Worm (Caenorhabditis elegans) whole organism, L4/young adult: ENCODE results near the gene F14H12.17.

Source experiments
- W03F9.2 ChIP-seq: fragments of 150-350 bp; optimal IDR thresholded peaks from 2 replicates; lab custom pipeline; 2014; ENCODE audit warnings: missing biosample characterization, missing genetic modification characterization
- dao-5 ChIP-seq: sonication (generic microtip); optimal IDR thresholded peaks from 2 replicates; lab custom pipeline; 2016; ENCODE audit warnings: missing genotype, missing genetic modification characterization, moderate library complexity, missing compliant biosample characterization
- him-1 ChIP-seq: sonication (generic microtip); optimal IDR thresholded peaks from 2 replicates; lab custom pipeline; 2016; ENCODE audit warnings: missing genotype, missing genetic modification reagents, missing genetic modification characterization, missing compliant biosample characterization

- TF ChIP-seq W03F9.2 (tag; lab: Kevin White, UChicago), result no peak
- no peak for TF ChIP-seq him-1 (tag; lab: Kevin White, UChicago)
- TF ChIP-seq dao-5 (tag; lab: Kevin White, UChicago), result no peak
These were observed 5.6 kb downstream of the F14H12.17 start, which contains the start of gene F14H12.6 for ce11 chrX:4357467-4357866.
